Fruit fly (Drosophila melanogaster) whole organism, prepupa: Measurements from ENCODE around the gene SdhD.
A peak's percentile ranks its signal among the peaks of the same experiment; 100 is the strongest.

ENCODE experiments used
- CG10631 ChIP-seq: fragments of 200-800 bp; sonication (Bioruptor generic); optimal IDR thresholded peaks from 2 replicates; lab custom pipeline; 2016; ENCODE audit warnings: missing biosample characterization, missing genetic modification characterization
- CG10669 ChIP-seq: fragments of 200-800 bp; sonication (Bioruptor generic); optimal IDR thresholded peaks from 3 replicates; lab custom pipeline; 2018; ENCODE audit warnings: missing biosample characterization, mild to moderate bottlenecking, missing genetic modification characterization, moderate library complexity
- CG11294 ChIP-seq: fragments of 200-800 bp; sonication (Bioruptor generic); IDR thresholded peaks from 2 replicates; pipeline ENCODE4 v1.3.6; 2022; ENCODE audit warnings: missing biosample characterization, missing genetic modification characterization
- CG11902 ChIP-seq: fragments of 200-800 bp; sonication (Bioruptor generic); optimal IDR thresholded peaks from 3 replicates; lab custom pipeline; 2016; ENCODE audit warnings: missing biosample characterization, missing genetic modification characterization
- CG15336 ChIP-seq: fragments of 200-800 bp; sonication (Bioruptor generic); IDR thresholded peaks from 2 replicates; pipeline ENCODE4 v1.3.6; 2022; ENCODE audit warnings: missing biosample characterization, missing genetic modification characterization
- CG1621 ChIP-seq: fragments of 200-800 bp; sonication (Bioruptor generic); optimal IDR thresholded peaks from 3 replicates; lab custom pipeline; 2018; ENCODE audit warnings: missing biosample characterization, mild to moderate bottlenecking, missing genetic modification characterization
- CG3032 ChIP-seq: fragments of 200-800 bp; optimal IDR thresholded peaks from 2 replicates; lab custom pipeline; 2019; ENCODE audit warnings: missing biosample characterization, mild to moderate bottlenecking, missing genetic modification characterization, moderate library complexity
- CG32006 ChIP-seq: fragments of 200-800 bp; sonication (Bioruptor generic); optimal IDR thresholded peaks from 3 replicates; lab custom pipeline; 2017; ENCODE audit warnings: missing biosample characterization, mild to moderate bottlenecking, missing genetic modification characterization
- CG34406 ChIP-seq: fragments of 200-800 bp; sonication (Bioruptor generic); optimal IDR thresholded peaks from 3 replicates; lab custom pipeline; 2016; ENCODE audit warnings: missing biosample characterization, missing genetic modification characterization
- CG3919 ChIP-seq: fragments of 200-800 bp; sonication (Bioruptor generic); optimal IDR thresholded peaks from 3 replicates; lab custom pipeline; 2016; ENCODE audit warnings: missing biosample characterization, missing genetic modification characterization
- CG4318 ChIP-seq: fragments of 200-800 bp; sonication (Bioruptor generic); optimal IDR thresholded peaks from 3 replicates; lab custom pipeline; 2017; ENCODE audit warnings: missing biosample characterization, mild to moderate bottlenecking, missing genetic modification characterization
- CG6163 ChIP-seq: fragments of 200-800 bp; sonication (Bioruptor generic); IDR thresholded peaks from 3 replicates; pipeline ENCODE4 v1.3.6; 2022; ENCODE audit warnings: missing biosample characterization, missing genetic modification characterization
- CG6276 ChIP-seq: fragments of 200-800 bp; sonication (Bioruptor generic); optimal IDR thresholded peaks from 2 replicates; lab custom pipeline; 2017; ENCODE audit warnings: missing biosample characterization, mild to moderate bottlenecking, missing genetic modification characterization
- CG6792 ChIP-seq: fragments of 200-800 bp; sonication (Bioruptor generic); optimal IDR thresholded peaks from 3 replicates; lab custom pipeline; 2016; ENCODE audit warnings: missing biosample characterization, missing genetic modification characterization
- CG6808 ChIP-seq: fragments of 200-800 bp; sonication (Bioruptor generic); optimal IDR thresholded peaks from 3 replicates; lab custom pipeline; 2017; ENCODE audit warnings: missing biosample characterization, missing genetic modification characterization, mild to moderate bottlenecking, moderate library complexity, missing genetic modification reagents
- CG6854 ChIP-seq: fragments of 200-800 bp; sonication (Bioruptor generic); optimal IDR thresholded peaks from 2 replicates; lab custom pipeline; 2017; ENCODE audit warnings: missing biosample characterization, mild to moderate bottlenecking, missing genetic modification characterization
- CG7368 ChIP-seq: fragments of 200-800 bp; sonication (Bioruptor generic); optimal IDR thresholded peaks from 3 replicates; lab custom pipeline; 2016; ENCODE audit warnings: missing biosample characterization, missing genetic modification characterization
- CG8119 ChIP-seq: fragments of 200-800 bp; sonication (Bioruptor generic); IDR thresholded peaks from 3 replicates; pipeline ENCODE4 v1.3.6; 2022; ENCODE audit warnings: missing biosample characterization, missing genetic modification characterization
- CG8319 ChIP-seq: fragments of 200-800 bp; sonication (Bioruptor generic); optimal IDR thresholded peaks from 3 replicates; lab custom pipeline; 2016; ENCODE audit warnings: missing biosample characterization, missing genetic modification characterization
- CG8632 ChIP-seq: fragments of 200-800 bp; sonication (Bioruptor generic); optimal IDR thresholded peaks from 3 replicates; lab custom pipeline; 2016; ENCODE audit warnings: missing biosample characterization, missing genetic modification characterization
- CG9139 ChIP-seq: fragments of 200-800 bp; sonication (Bioruptor generic); optimal IDR thresholded peaks from 3 replicates; lab custom pipeline; 2017; ENCODE audit warnings: missing biosample characterization, mild to moderate bottlenecking, missing genetic modification characterization
- Eip75B ChIP-seq: fragments of 200-800 bp; sonication (Bioruptor generic); optimal IDR thresholded peaks from 3 replicates; lab custom pipeline; 2016; ENCODE audit warnings: missing biosample characterization, missing genetic modification characterization
- Eip78C ChIP-seq: fragments of 200-800 bp; sonication (Bioruptor generic); peaks from one replicate; lab custom pipeline; 2016; ENCODE audit warnings: missing biosample characterization, missing genetic modification characterization
- Eip93F ChIP-seq: fragments of 200-800 bp; sonication (Bioruptor generic); optimal IDR thresholded peaks from 2 replicates; lab custom pipeline; 2016; ENCODE audit warnings: missing biosample characterization, mild to moderate bottlenecking, missing genetic modification characterization
- Ets21C ChIP-seq: fragments of 200-800 bp; sonication (Bioruptor generic); optimal IDR thresholded peaks from 3 replicates; lab custom pipeline; 2016; ENCODE audit warnings: missing biosample characterization, missing genetic modification characterization
- Gug ChIP-seq: fragments of 200-800 bp; sonication (Bioruptor generic); IDR thresholded peaks from 2 replicates; pipeline ENCODE4 v1.3.6; 2022; ENCODE audit warnings: missing biosample characterization, missing genetic modification characterization
- Hr38 ChIP-seq: sonication (Bioruptor generic); optimal IDR thresholded peaks from 2 replicates; lab custom pipeline; 2016; ENCODE audit warnings: missing biosample characterization, missing genetic modification characterization
- Lpt ChIP-seq: fragments of 200-800 bp; sonication (Bioruptor generic); optimal IDR thresholded peaks from 3 replicates; lab custom pipeline; 2016; ENCODE audit warnings: missing biosample characterization, missing genetic modification characterization
- OdsH ChIP-seq: fragments of 200-800 bp; sonication (Bioruptor generic); optimal IDR thresholded peaks from 3 replicates; lab custom pipeline; 2016; ENCODE audit warnings: missing biosample characterization, missing genetic modification characterization
- Smox ChIP-seq: fragments of 200-800 bp; sonication (Bioruptor generic); optimal IDR thresholded peaks from 3 replicates; lab custom pipeline; 2016; ENCODE audit warnings: missing biosample characterization, missing genetic modification characterization
- Sox102F ChIP-seq: fragments of 200-800 bp; sonication (Bioruptor generic); optimal IDR thresholded peaks from 2 replicates; lab custom pipeline; 2016; ENCODE audit warnings: missing biosample characterization, mild to moderate bottlenecking, missing genetic modification characterization
- achi ChIP-seq: fragments of 200-800 bp; sonication (Bioruptor generic); optimal IDR thresholded peaks from 3 replicates; lab custom pipeline; 2016; ENCODE audit warnings: missing biosample characterization, missing genetic modification characterization
- acj6 ChIP-seq: fragments of 200-800 bp; sonication (Bioruptor generic); optimal IDR thresholded peaks from 3 replicates; lab custom pipeline; 2016; ENCODE audit warnings: missing biosample characterization, missing genetic modification characterization
- cyc ChIP-seq: fragments of 200-800 bp; sonication (Bioruptor generic); optimal IDR thresholded peaks from 3 replicates; lab custom pipeline; 2016; ENCODE audit warnings: missing biosample characterization, missing genetic modification characterization
- dac ChIP-seq: fragments of 200-800 bp; sonication (Bioruptor generic); optimal IDR thresholded peaks from 2 replicates; lab custom pipeline; 2017; ENCODE audit warnings: missing biosample characterization, mild to moderate bottlenecking, missing genetic modification characterization
- dsx ChIP-seq: fragments of 200-800 bp; optimal IDR thresholded peaks from 3 replicates; lab custom pipeline; 2019; ENCODE audit warnings: missing biosample characterization, mild to moderate bottlenecking, missing genetic modification characterization, moderate library complexity; ENCODE audit not compliant: poor library complexity, severe bottlenecking
- eg ChIP-seq: fragments of 200-800 bp; sonication (Bioruptor generic); IDR thresholded peaks from 3 replicates; pipeline ENCODE4 v1.3.6; 2022; ENCODE audit warnings: missing biosample characterization, missing genetic modification characterization
- esn ChIP-seq: fragments of 200-800 bp; sonication (Bioruptor generic); optimal IDR thresholded peaks from 2 replicates; lab custom pipeline; 2016; ENCODE audit warnings: missing biosample characterization, mild to moderate bottlenecking, missing genetic modification characterization, moderate library complexity
- fd59A ChIP-seq: fragments of 200-800 bp; sonication (Bioruptor generic); optimal IDR thresholded peaks from 2 replicates; lab custom pipeline; 2017; ENCODE audit warnings: missing biosample characterization, mild to moderate bottlenecking, missing genetic modification characterization, missing genetic modification reagents
- fd85E ChIP-seq: fragments of 200-800 bp; sonication (Bioruptor generic); optimal IDR thresholded peaks from 3 replicates; lab custom pipeline; 2016; ENCODE audit warnings: missing biosample characterization, missing genetic modification characterization
- fkh ChIP-seq: fragments of 200-800 bp; sonication (Bioruptor generic); optimal IDR thresholded peaks from 3 replicates; lab custom pipeline; 2017; ENCODE audit warnings: missing biosample characterization, mild to moderate bottlenecking, missing genetic modification characterization, moderate library complexity
- lz ChIP-seq: fragments of 200-800 bp; sonication (Bioruptor generic); optimal IDR thresholded peaks from 3 replicates; lab custom pipeline; 2016; ENCODE audit warnings: missing biosample characterization, missing genetic modification characterization
- pdm3 ChIP-seq: fragments of 200-800 bp; sonication (Bioruptor generic); optimal IDR thresholded peaks from 3 replicates; lab custom pipeline; 2016; ENCODE audit warnings: missing biosample characterization, missing genetic modification characterization
- salr ChIP-seq, 2 experiments: fragments of 200-800 bp; sonication (Bioruptor generic); optimal IDR thresholded peaks; 3 replicates each; lab custom pipeline; 2016 to 2018; ENCODE audit warnings: missing biosample characterization in 2 of 2, missing genetic modification characterization in 2 of 2, mild to moderate bottlenecking in 1 of 2
- ss ChIP-seq, 2 experiments: fragments of 200-800 bp; sonication (Bioruptor generic); optimal IDR thresholded peaks; 2 replicates in 1 of 2; 3 replicates in 1 of 2; lab custom pipeline; 2017 to 2018; ENCODE audit warnings: mild to moderate bottlenecking in 2 of 2, missing biosample characterization in 2 of 2, missing genetic modification characterization in 2 of 2, moderate library complexity in 1 of 2
- svp ChIP-seq: fragments of 200-800 bp; sonication (Bioruptor generic); peaks from one replicate; lab custom pipeline; 2016; ENCODE audit warnings: missing biosample characterization, missing genetic modification characterization

The SdhD gene

dm6 chr3R:23723381-23724034 lies 36.9 kb downstream of the SdhD start (continued):
- TF ChIP-seq pdm3 (GFP tag; lab: Kevin White, UChicago): peak; percentile 26
- peak; percentile 6 for TF ChIP-seq dac (GFP tag; lab: Kevin White, UChicago)
- peak; percentile 41 for TF ChIP-seq lz
- peak; percentile 33 for TF ChIP-seq Sox102F (GFP tag; lab: Kevin White, UChicago)
- TF ChIP-seq CG15336 (GFP tag; lab: Robert Waterston, UW): peak; percentile 71
- TF ChIP-seq cyc (GFP tag; lab: Kevin White, UChicago): no peak
- TF ChIP-seq esn: peak; percentile 17
- peak; percentile 5 for TF ChIP-seq CG8632
- TF ChIP-seq CG6163 (GFP tag; lab: Robert Waterston, UW): peak; percentile 65
- peak; percentile 52; the same call in 1 of the 2 replicates for TF ChIP-seq Gug (GFP tag; lab: Robert Waterston, UW)
- peak; percentile 60 for TF ChIP-seq CG6792 (GFP tag; lab: Kevin White, UChicago)
- peak; percentile 47 for TF ChIP-seq CG32006 (GFP tag; lab: Kevin White, UChicago)
- peak; percentile 59 for TF ChIP-seq CG6808 (GFP tag; lab: Kevin White, UChicago)
- TF ChIP-seq acj6: peak; percentile 13

dm6 chr3R:23722680-23723372 lies 37.6 kb downstream of the SdhD start, which contains the start of gene CG10365:
Gene CG10365 (plus strand): TSS chr3R:23723331.
- TF ChIP-seq CG11294 (peak; percentile 77; the same call in 1 of the 2 replicates), CG6792 (GFP tag; lab: Kevin White, UChicago) (peak; percentile 91), ss (GFP tag; optimal IDR thresholded peaks at IDR 0.05; lab: Kevin White, UChicago) (peak; percentile 83 to 86), CG3032 (peak; percentile 89), fd59A (peak; percentile 64), CG10631 (peak; percentile 93), CG8632 (peak; percentile 97), CG6163 (GFP tag; lab: Robert Waterston, UW) (peak; percentile 90), CG6854 (GFP tag; lab: Kevin White, UChicago) (peak; percentile 14), Ets21C (no peak), CG8119 (GFP tag; lab: Robert Waterston, UW) (peak; percentile 97), fkh (GFP tag; lab: Kevin White, UChicago) (no peak), CG7368 (GFP tag; lab: Kevin White, UChicago) (peak; percentile 89), CG34406 (GFP tag; lab: Kevin White, UChicago) (peak; percentile 96), esn (peak; percentile 92), Hr38 (no peak), achi (GFP tag; lab: Kevin White, UChicago) (peak; percentile 92), Gug (GFP tag; lab: Robert Waterston, UW) (peak; percentile 88), Eip93F (GFP tag; lab: Kevin White, UChicago) (peak; percentile 44), svp (GFP tag; lab: Kevin White, UChicago) (peak; percentile 91), CG6276 (GFP tag; lab: Kevin White, UChicago) (peak; percentile 89), fd85E (GFP tag; lab: Kevin White, UChicago) (peak; percentile 81), CG4318 (GFP tag; lab: Kevin White, UChicago) (peak; percentile 84), dsx (GFP tag; lab: Kevin White, UChicago) (peak; percentile 80), salr (GFP tag; optimal IDR thresholded peaks at IDR 0.05; lab: Kevin White, UChicago) (peak in 1 of 2 experiments; percentile 94), CG9139 (GFP tag; lab: Kevin White, UChicago) (peak; percentile 55), Lpt (GFP tag; lab: Kevin White, UChicago) (peak; percentile 87), cyc (GFP tag; lab: Kevin White, UChicago) (peak; percentile 80), CG10669 (GFP tag; lab: Kevin White, UChicago) (peak; percentile 63), OdsH (GFP tag; lab: Kevin White, UChicago) (peak; percentile 90), Eip75B (peak; percentile 80), CG11902 (peak; percentile 66), acj6 (peak; percentile 89), Eip78C (peak; percentile 98), CG1621 (peak; percentile 54), pdm3 (GFP tag; lab: Kevin White, UChicago) (peak; percentile 79), eg (peak; percentile 95), CG32006 (GFP tag; lab: Kevin White, UChicago) (peak; percentile 93), CG8319 (GFP tag; lab: Kevin White, UChicago) (peak; percentile 79), Smox (peak; percentile 87), lz (peak; percentile 69), CG3919 (GFP tag; lab: Kevin White, UChicago) (peak; percentile 92)
